Worm (Caenorhabditis elegans) whole organism, L4/young adult: ENCODE results near the gene M02E1.1.

Source experiments
- W03F9.2 ChIP-seq: fragments of 150-350 bp; optimal IDR thresholded peaks from 2 replicates; lab custom pipeline; 2014; ENCODE audit warnings: missing biosample characterization, missing genetic modification characterization
- him-1 ChIP-seq: sonication (generic microtip); optimal IDR thresholded peaks from 2 replicates; lab custom pipeline; 2016; ENCODE audit warnings: missing genotype, missing genetic modification reagents, missing genetic modification characterization, missing compliant biosample characterization

ce11 chrX:295726-296125 is 30.2 kb upstream of the M02E1.1 start:
- TF ChIP-seq him-1 (tag; lab: Kevin White, UChicago) (no peak), W03F9.2 (tag; lab: Kevin White, UChicago) (no peak)
